Fruit fly (Drosophila melanogaster) whole organism, prepupa: ENCODE measurements around the gene PGRP-LC.
A peak's percentile ranks its signal among the peaks of the same experiment; 100 is the strongest.

Experiments
- Blimp-1 ChIP-seq: fragments of 200-800 bp; sonication (Bioruptor generic); optimal IDR thresholded peaks from 3 replicates; lab custom pipeline; 2017; ENCODE audit warnings: missing biosample characterization, missing genetic modification characterization, mild to moderate bottlenecking, moderate library complexity, missing genetic modification reagents
- CG10631 ChIP-seq: fragments of 200-800 bp; sonication (Bioruptor generic); optimal IDR thresholded peaks from 2 replicates; lab custom pipeline; 2016; ENCODE audit warnings: missing biosample characterization, missing genetic modification characterization
- CG11294 ChIP-seq: fragments of 200-800 bp; sonication (Bioruptor generic); IDR thresholded peaks from 2 replicates; pipeline ENCODE4 v1.3.6; 2022; ENCODE audit warnings: missing biosample characterization, missing genetic modification characterization
- CG11762 ChIP-seq: fragments of 200-800 bp; sonication (Bioruptor generic); optimal IDR thresholded peaks from 3 replicates; lab custom pipeline; 2016; ENCODE audit warnings: missing biosample characterization, missing genetic modification characterization; ENCODE audit not compliant: insufficient read depth
- CG11902 ChIP-seq: fragments of 200-800 bp; sonication (Bioruptor generic); optimal IDR thresholded peaks from 3 replicates; lab custom pipeline; 2016; ENCODE audit warnings: missing biosample characterization, missing genetic modification characterization
- CG3032 ChIP-seq: fragments of 200-800 bp; optimal IDR thresholded peaks from 2 replicates; lab custom pipeline; 2019; ENCODE audit warnings: missing biosample characterization, mild to moderate bottlenecking, missing genetic modification characterization, moderate library complexity
- CG32006 ChIP-seq: fragments of 200-800 bp; sonication (Bioruptor generic); optimal IDR thresholded peaks from 3 replicates; lab custom pipeline; 2017; ENCODE audit warnings: missing biosample characterization, mild to moderate bottlenecking, missing genetic modification characterization
- CG4318 ChIP-seq: fragments of 200-800 bp; sonication (Bioruptor generic); optimal IDR thresholded peaks from 3 replicates; lab custom pipeline; 2017; ENCODE audit warnings: missing biosample characterization, mild to moderate bottlenecking, missing genetic modification characterization
- CG6276 ChIP-seq: fragments of 200-800 bp; sonication (Bioruptor generic); optimal IDR thresholded peaks from 2 replicates; lab custom pipeline; 2017; ENCODE audit warnings: missing biosample characterization, mild to moderate bottlenecking, missing genetic modification characterization
- CG6792 ChIP-seq: fragments of 200-800 bp; sonication (Bioruptor generic); optimal IDR thresholded peaks from 3 replicates; lab custom pipeline; 2016; ENCODE audit warnings: missing biosample characterization, missing genetic modification characterization
- CG6854 ChIP-seq: fragments of 200-800 bp; sonication (Bioruptor generic); optimal IDR thresholded peaks from 2 replicates; lab custom pipeline; 2017; ENCODE audit warnings: missing biosample characterization, mild to moderate bottlenecking, missing genetic modification characterization
- CG8319 ChIP-seq: fragments of 200-800 bp; sonication (Bioruptor generic); optimal IDR thresholded peaks from 3 replicates; lab custom pipeline; 2016; ENCODE audit warnings: missing biosample characterization, missing genetic modification characterization
- Eip78C ChIP-seq: fragments of 200-800 bp; sonication (Bioruptor generic); peaks from one replicate; lab custom pipeline; 2016; ENCODE audit warnings: missing biosample characterization, missing genetic modification characterization
- Ets96B ChIP-seq: fragments of 200-800 bp; optimal IDR thresholded peaks from 2 replicates; lab custom pipeline; 2019; ENCODE audit warnings: missing biosample characterization, mild to moderate bottlenecking, missing genetic modification characterization, moderate library complexity
- Gug ChIP-seq: fragments of 200-800 bp; sonication (Bioruptor generic); IDR thresholded peaks from 2 replicates; pipeline ENCODE4 v1.3.6; 2022; ENCODE audit warnings: missing biosample characterization, missing genetic modification characterization
- Hr4 ChIP-seq: fragments of 200-800 bp; sonication (Bioruptor generic); optimal IDR thresholded peaks from 3 replicates; lab custom pipeline; 2016; ENCODE audit warnings: missing biosample characterization, missing genetic modification characterization
- Lpt ChIP-seq: fragments of 200-800 bp; sonication (Bioruptor generic); optimal IDR thresholded peaks from 3 replicates; lab custom pipeline; 2016; ENCODE audit warnings: missing biosample characterization, missing genetic modification characterization
- Smox ChIP-seq: fragments of 200-800 bp; sonication (Bioruptor generic); optimal IDR thresholded peaks from 3 replicates; lab custom pipeline; 2016; ENCODE audit warnings: missing biosample characterization, missing genetic modification characterization
- Sox102F ChIP-seq: fragments of 200-800 bp; sonication (Bioruptor generic); optimal IDR thresholded peaks from 2 replicates; lab custom pipeline; 2016; ENCODE audit warnings: missing biosample characterization, mild to moderate bottlenecking, missing genetic modification characterization
- Sox14 ChIP-seq: fragments of 200-800 bp; sonication (Bioruptor generic); optimal IDR thresholded peaks from 3 replicates; lab custom pipeline; 2016; ENCODE audit warnings: missing biosample characterization, missing genetic modification characterization
- achi ChIP-seq: fragments of 200-800 bp; sonication (Bioruptor generic); optimal IDR thresholded peaks from 3 replicates; lab custom pipeline; 2016; ENCODE audit warnings: missing biosample characterization, missing genetic modification characterization
- acj6 ChIP-seq: fragments of 200-800 bp; sonication (Bioruptor generic); optimal IDR thresholded peaks from 3 replicates; lab custom pipeline; 2016; ENCODE audit warnings: missing biosample characterization, missing genetic modification characterization
- dac ChIP-seq: fragments of 200-800 bp; sonication (Bioruptor generic); optimal IDR thresholded peaks from 2 replicates; lab custom pipeline; 2017; ENCODE audit warnings: missing biosample characterization, mild to moderate bottlenecking, missing genetic modification characterization
- dsx ChIP-seq: fragments of 200-800 bp; optimal IDR thresholded peaks from 3 replicates; lab custom pipeline; 2019; ENCODE audit warnings: missing biosample characterization, mild to moderate bottlenecking, missing genetic modification characterization, moderate library complexity; ENCODE audit not compliant: poor library complexity, severe bottlenecking
- fd59A ChIP-seq: fragments of 200-800 bp; sonication (Bioruptor generic); optimal IDR thresholded peaks from 2 replicates; lab custom pipeline; 2017; ENCODE audit warnings: missing biosample characterization, mild to moderate bottlenecking, missing genetic modification characterization, missing genetic modification reagents
- fd85E ChIP-seq: fragments of 200-800 bp; sonication (Bioruptor generic); optimal IDR thresholded peaks from 3 replicates; lab custom pipeline; 2016; ENCODE audit warnings: missing biosample characterization, missing genetic modification characterization
- fkh ChIP-seq: fragments of 200-800 bp; sonication (Bioruptor generic); optimal IDR thresholded peaks from 3 replicates; lab custom pipeline; 2017; ENCODE audit warnings: missing biosample characterization, mild to moderate bottlenecking, missing genetic modification characterization, moderate library complexity
- lz ChIP-seq: fragments of 200-800 bp; sonication (Bioruptor generic); optimal IDR thresholded peaks from 3 replicates; lab custom pipeline; 2016; ENCODE audit warnings: missing biosample characterization, missing genetic modification characterization
- net ChIP-seq: fragments of 200-800 bp; sonication (Bioruptor generic); optimal IDR thresholded peaks from 3 replicates; lab custom pipeline; 2016; ENCODE audit warnings: missing biosample characterization, missing genetic modification characterization
- pdm3 ChIP-seq: fragments of 200-800 bp; sonication (Bioruptor generic); optimal IDR thresholded peaks from 3 replicates; lab custom pipeline; 2016; ENCODE audit warnings: missing biosample characterization, missing genetic modification characterization
- svp ChIP-seq: fragments of 200-800 bp; sonication (Bioruptor generic); peaks from one replicate; lab custom pipeline; 2016; ENCODE audit warnings: missing biosample characterization, missing genetic modification characterization
- topi ChIP-seq: fragments of 200-800 bp; sonication (Bioruptor generic); optimal IDR thresholded peaks from 3 replicates; lab custom pipeline; 2016; ENCODE audit warnings: missing biosample characterization, missing genetic modification characterization
- vri ChIP-seq: fragments of 200-800 bp; sonication (Bioruptor generic); optimal IDR thresholded peaks from 3 replicates; lab custom pipeline; 2016; ENCODE audit warnings: missing biosample characterization, mild to moderate bottlenecking, missing genetic modification characterization

Gene PGRP-LC

DNA sequence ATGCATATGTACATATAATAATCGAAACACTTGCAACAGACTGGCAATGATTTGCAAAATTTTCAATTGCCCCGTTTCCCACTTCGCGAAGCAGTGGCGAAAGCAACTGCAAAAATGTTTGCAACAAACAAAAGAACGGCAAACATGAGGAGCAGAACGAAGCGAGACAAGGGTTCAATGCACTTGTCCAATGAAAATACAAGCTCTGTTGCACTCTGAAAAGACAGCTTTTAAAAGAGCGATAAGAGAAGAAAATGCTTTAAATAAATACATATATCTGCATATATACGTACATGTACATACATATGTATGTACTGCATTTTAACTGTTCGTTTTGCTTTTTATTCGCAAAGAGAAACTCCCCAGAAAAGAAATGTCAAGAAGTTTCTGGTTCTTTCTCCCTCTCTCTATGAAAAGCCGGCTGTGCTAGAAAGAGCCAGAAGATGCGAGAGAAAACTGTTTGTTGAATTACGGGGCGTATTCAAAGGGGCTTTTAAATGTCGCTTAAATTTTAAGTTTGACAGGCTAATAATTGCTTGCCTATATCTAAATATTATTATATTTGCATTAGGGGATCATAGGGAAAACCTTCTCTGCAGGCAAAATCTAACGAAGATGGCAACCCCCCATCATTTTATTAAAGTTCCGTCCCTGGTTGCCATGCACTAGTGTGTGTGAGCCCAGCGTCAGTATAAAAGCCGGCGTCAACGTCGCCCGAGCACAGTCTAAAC lies 44.9 kb downstream of the PGRP-LC start, which contains the start of gene Hsp27 (continued):
- TF ChIP-seq CG32006 (GFP tag; lab: Kevin White, UChicago) (peak; percentile 100), Hr4 (GFP tag; lab: Kevin White, UChicago) (peak; percentile 100), Ets96B (tag; lab: Kevin White, UChicago) (peak; percentile 100), CG11294 (GFP tag; lab: Robert Waterston, UW) (peak; percentile 100), dsx (peak; percentile 99), Gug (GFP tag; lab: Robert Waterston, UW) (peak; percentile 100), acj6 (peak; percentile 100), CG6854 (GFP tag; lab: Kevin White, UChicago) (peak; percentile 100), CG4318 (GFP tag; lab: Kevin White, UChicago) (peak; percentile 100), net (peak; percentile 100), Smox (GFP tag; lab: Kevin White, UChicago) (peak; percentile 99), fd59A (GFP tag; lab: Kevin White, UChicago) (peak; percentile 99), achi (peak; percentile 99), CG6792 (GFP tag; lab: Kevin White, UChicago) (peak; percentile 100), Sox102F (GFP tag; lab: Kevin White, UChicago) (peak; percentile 100), fd85E (GFP tag; lab: Kevin White, UChicago) (peak; percentile 99)
- TF ChIP-seq, all 60 proteins: peak for 60

dm6 chr3L:9384445-9385079 lies 46.0 kb downstream of the PGRP-LC start:
- TF ChIP-seq Sox14 (GFP tag; lab: Kevin White, UChicago): no peak
- no peak for TF ChIP-seq CG8319 (GFP tag; lab: Kevin White, UChicago)
- TF ChIP-seq lz (GFP tag; lab: Kevin White, UChicago): no peak
- no peak for TF ChIP-seq CG11762 (GFP tag; lab: Kevin White, UChicago)
- TF ChIP-seq CG11902 (GFP tag; lab: Kevin White, UChicago): no peak
- TF ChIP-seq Blimp-1 (GFP tag; lab: Kevin White, UChicago): no peak
- TF ChIP-seq fd85E (GFP tag; lab: Kevin White, UChicago): no peak
- TF ChIP-seq fkh (GFP tag; lab: Kevin White, UChicago): no peak
- no peak for TF ChIP-seq vri
- TF ChIP-seq CG6276 (GFP tag; lab: Kevin White, UChicago): no peak
- no peak for TF ChIP-seq CG6792 (GFP tag; lab: Kevin White, UChicago)
- TF ChIP-seq pdm3 (GFP tag; lab: Kevin White, UChicago): no peak

- TF ChIP-seq CG3032 (tag; lab: Kevin White, UChicago) (no peak), svp (GFP tag; lab: Kevin White, UChicago) (peak; percentile 78), CG10631 (GFP tag; lab: Kevin White, UChicago) (no peak)
Measured at dm6 chr3L:9391340-9391980, 52.9 kb downstream of the PGRP-LC start.

DNA sequence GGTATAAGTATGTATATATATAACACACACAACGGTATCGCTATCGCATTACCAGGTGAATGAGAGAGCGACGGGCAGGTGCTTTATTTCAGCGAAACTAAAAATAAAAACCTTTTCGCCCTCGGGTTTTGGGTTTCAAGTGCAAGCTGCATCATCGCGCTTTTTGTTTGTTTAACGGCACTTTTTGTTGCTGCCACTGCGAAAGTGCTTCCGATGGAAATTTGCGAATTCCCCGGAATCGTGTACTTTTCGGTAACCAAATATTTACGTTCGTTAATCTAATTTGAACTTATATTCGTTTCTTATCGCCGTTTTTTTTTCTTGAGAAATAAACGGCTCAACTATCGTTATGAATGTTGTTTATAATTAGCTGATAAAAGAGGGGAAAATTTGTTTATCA lies 57.4 kb downstream of the PGRP-LC start:
- TF ChIP-seq Lpt (no peak), topi (no peak), Sox14 (GFP tag; lab: Kevin White, UChicago) (no peak), dac (no peak), Ets96B (tag; lab: Kevin White, UChicago) (no peak), dsx (no peak), Eip78C (GFP tag; lab: Kevin White, UChicago) (peak; percentile 29)
